Fruit fly (Drosophila melanogaster): ENCODE data around the gene CG31810.
A peak's percentile ranks its signal among the peaks of the same experiment; 100 is the strongest.

The CG31810 gene

dm6 chr2L:16887660-16888573 is 35.7 kb upstream of the CG31810 start, which contains the start of the genes osi and tweek (continued):
- TF ChIP-seq otp (GFP tag; IDR thresholded peaks at IDR 0.05), result no peak
- TF ChIP-seq chn (GFP tag; optimal IDR thresholded peaks at IDR 0.05), result peak; percentile 36
- no peak for TF ChIP-seq CG3726 (GFP tag; IDR thresholded peaks at IDR 0.05)
- 0 out of 3 replicates have a peak, but pooled peaks have one; percentile 55 for TF ChIP-seq ken (GFP tag; IDR thresholded peaks at IDR 0.05)
- TF ChIP-seq Sox100B (GFP tag; optimal IDR thresholded peaks at IDR 0.05), result no peak
- peak; percentile 11 to 43 for TF ChIP-seq chif (GFP tag; optimal IDR thresholded peaks at IDR 0.05)
- peak; percentile 66 for TF ChIP-seq CG8924 (tag; optimal IDR thresholded peaks at IDR 0.05)
- TF ChIP-seq CG8281 (tag; optimal IDR thresholded peaks at IDR 0.05), result no peak
- TF ChIP-seq CG9215 (GFP tag; IDR thresholded peaks at IDR 0.05), result peak; percentile 49
- peak; percentile 12 for TF ChIP-seq fd3F (GFP tag; optimal IDR thresholded peaks at IDR 0.05)
- TF ChIP-seq CG31388 (GFP tag; optimal IDR thresholded peaks at IDR 0.05), result peak; percentile 8
- no peak for TF ChIP-seq CkIIα-i1 (GFP tag; IDR thresholded peaks at IDR 0.05)
- TF ChIP-seq CG10565 (GFP tag; optimal IDR thresholded peaks at IDR 0.05), result no peak
- TF ChIP-seq CG7987 (GFP tag; optimal IDR thresholded peaks at IDR 0.05), result no peak
- peak; percentile 3 for TF ChIP-seq Deaf1 (tag; optimal IDR thresholded peaks at IDR 0.05)
- TF ChIP-seq NK7.1 (GFP tag; optimal IDR thresholded peaks at IDR 0.05), result no peak
- peak; percentile 60 for TF ChIP-seq Mrtf (GFP tag; IDR thresholded peaks at IDR 0.05)
- no peak for TF ChIP-seq Tbp (GFP tag; optimal IDR thresholded peaks at IDR 0.05)
- TF ChIP-seq Hr3 (GFP tag; optimal IDR thresholded peaks at IDR 0.05), result peak; percentile 86
- TF ChIP-seq gce (GFP tag; IDR thresholded peaks at IDR 0.05), result no peak
- TF ChIP-seq CG4360 (GFP tag; IDR thresholded peaks at IDR 0.05), result no peak
- peak; percentile 27 for TF ChIP-seq caup (GFP tag; optimal IDR thresholded peaks at IDR 0.05; ENCODE audit: severe bottlenecking)
- TF ChIP-seq rib (GFP tag; IDR thresholded peaks at IDR 0.05), result no peak
- peak; percentile 54 for TF ChIP-seq slou (GFP tag; optimal IDR thresholded peaks at IDR 0.05)
- TF ChIP-seq Nf-YB (GFP tag; optimal IDR thresholded peaks at IDR 0.05), result no peak
- TF ChIP-seq CG16813 (GFP tag; IDR thresholded peaks at IDR 0.05; ENCODE audit: partially characterized antibody), result peak; percentile 88
- TF ChIP-seq CG2678 (tag; optimal IDR thresholded peaks at IDR 0.05), result no peak
- peak; percentile 64 for TF ChIP-seq pzg (GFP tag; optimal IDR thresholded peaks at IDR 0.05)
- TF ChIP-seq bab2 (GFP tag; optimal IDR thresholded peaks at IDR 0.05), result peak; percentile 29
- TF ChIP-seq CG13287 (GFP tag; IDR thresholded peaks at IDR 0.05; ENCODE audit: partially characterized antibody), result peak; percentile 82
- peak; percentile 92 for TF ChIP-seq kay (GFP tag; optimal IDR thresholded peaks at IDR 0.05)
- TF ChIP-seq BtbVII (GFP tag; optimal IDR thresholded peaks at IDR 0.05), result no peak
- TF ChIP-seq D19B (GFP tag; optimal IDR thresholded peaks at IDR 0.05), result no peak
- peak; percentile 94 for TF ChIP-seq Sry-δ (GFP tag; optimal IDR thresholded peaks at IDR 0.05)
- peak; percentile 89 for TF ChIP-seq inv (GFP tag; IDR thresholded peaks at IDR 0.05; ENCODE audit: partially characterized antibody)
- TF ChIP-seq seq (GFP tag; IDR thresholded peaks at IDR 0.05), result no peak
- TF ChIP-seq emc (GFP tag; optimal IDR thresholded peaks at IDR 0.05), result no peak
- TF ChIP-seq Hmr (GFP tag; optimal IDR thresholded peaks at IDR 0.05), result peak; percentile 73
- no peak for TF ChIP-seq odd (GFP tag; optimal IDR thresholded peaks at IDR 0.05)
- TF ChIP-seq zf30C (GFP tag; optimal IDR thresholded peaks at IDR 0.05), result no peak
- no peak for TF ChIP-seq CG14667 (GFP tag; IDR thresholded peaks at IDR 0.05)
- TF ChIP-seq sima (GFP tag; optimal IDR thresholded peaks at IDR 0.05), result no peak
- TF ChIP-seq Ada2b (GFP tag; IDR thresholded peaks at IDR 0.05), result 0 out of 2 replicates have a peak, but pooled peaks have one; percentile 16
- peak; percentile 87 for TF ChIP-seq Opbp (GFP tag; IDR thresholded peaks at IDR 0.05; ENCODE audit: partially characterized antibody)
- TF ChIP-seq hth (optimal IDR thresholded peaks at IDR 0.05), result no peak
- peak; percentile 11 for TF ChIP-seq Dip3 (GFP tag; optimal IDR thresholded peaks at IDR 0.05)
- TF ChIP-seq Scr (GFP tag; IDR thresholded peaks at IDR 0.05; ENCODE audit: partially characterized antibody), result peak; percentile 91
- peak; percentile 89 for TF ChIP-seq slbo (GFP tag; IDR thresholded peaks at IDR 0.05)
- TF ChIP-seq CG13894 (tag; optimal IDR thresholded peaks at IDR 0.05), result no peak
